Worm (Caenorhabditis elegans) whole organism, L2 larva: ENCODE measurements around the gene C15H11.1.

Experiments
- C34F6.9 ChIP-seq: fragments of 150-350 bp; optimal IDR thresholded peaks from 2 replicates; lab custom pipeline; 2014; ENCODE audit warnings: missing biosample characterization, missing genetic modification characterization
- F13H6.1 ChIP-seq: sonication (generic microtip); optimal IDR thresholded peaks from 2 replicates; lab custom pipeline; 2016; ENCODE audit warnings: missing genetic modification characterization, missing compliant biosample characterization
- R02D3.7 ChIP-seq: fragments of 150-350 bp; optimal IDR thresholded peaks from 2 replicates; lab custom pipeline; 2014; ENCODE audit warnings: missing biosample characterization, missing genetic modification characterization
- Y55F3AM.14 ChIP-seq: fragments of 200-800 bp; sonication (Bioruptor generic); optimal IDR thresholded peaks from 2 replicates; lab custom pipeline; 2018; ENCODE audit warnings: mild to moderate bottlenecking, missing genetic modification characterization, missing compliant biosample characterization
- ZK546.5 ChIP-seq: sonication (generic microtip); optimal IDR thresholded peaks from 2 replicates; lab custom pipeline; 2017; ENCODE audit warnings: missing biosample characterization, missing genetic modification characterization
- alr-1 ChIP-seq: fragments of 150-350 bp; optimal IDR thresholded peaks from 2 replicates; lab custom pipeline; 2014; ENCODE audit warnings: missing biosample characterization, missing genetic modification characterization
- aly-2 ChIP-seq: fragments of 150-350 bp; optimal IDR thresholded peaks from 2 replicates; lab custom pipeline; 2014; ENCODE audit warnings: missing biosample characterization, missing genetic modification characterization
- ama-1 ChIP-seq: fragments of 150-350 bp; optimal IDR thresholded peaks from 2 replicates; lab custom pipeline; 2018; ENCODE audit warnings: inconsistent platforms
- blmp-1 ChIP-seq: sonication (generic microtip); optimal IDR thresholded peaks from 2 replicates; lab custom pipeline; 2017; ENCODE audit warnings: missing genetic modification characterization, mild to moderate bottlenecking, missing compliant biosample characterization, antibody characterized with exemption, moderate library complexity; ENCODE audit not compliant: insufficient read depth
- ceh-16 ChIP-seq: fragments of 150-350 bp; optimal IDR thresholded peaks from 2 replicates; lab custom pipeline; 2014; ENCODE audit warnings: missing biosample characterization, missing genetic modification characterization
- ceh-82 ChIP-seq: fragments of 150-350 bp; optimal IDR thresholded peaks from 2 replicates; lab custom pipeline; 2014; ENCODE audit warnings: missing biosample characterization, missing genetic modification characterization
- crh-2 ChIP-seq: sonication (generic microtip); optimal IDR thresholded peaks from 2 replicates; lab custom pipeline; 2017; ENCODE audit warnings: missing biosample characterization, missing genetic modification characterization
- dmd-4 ChIP-seq: sonication (generic microtip); optimal IDR thresholded peaks from 2 replicates; lab custom pipeline; 2017; ENCODE audit warnings: missing biosample characterization, missing genetic modification characterization
- egl-27 ChIP-seq: sonication (generic microtip); optimal IDR thresholded peaks from 3 replicates; lab custom pipeline; 2017; ENCODE audit warnings: missing biosample characterization, missing genetic modification reagents, missing genetic modification characterization
- elt-1 ChIP-seq: fragments of 150-350 bp; optimal IDR thresholded peaks from 2 replicates; lab custom pipeline; 2014; ENCODE audit warnings: missing biosample characterization, missing genetic modification characterization
- elt-3 ChIP-seq: sonication (generic microtip); optimal IDR thresholded peaks from 2 replicates; lab custom pipeline; 2017; ENCODE audit warnings: missing biosample characterization, missing genetic modification characterization
- fos-1 ChIP-seq: fragments of 150-350 bp; optimal IDR thresholded peaks from 2 replicates; lab custom pipeline; 2014; ENCODE audit warnings: missing biosample characterization, missing genetic modification characterization
- gmeb-1 ChIP-seq: fragments of 150-350 bp; optimal IDR thresholded peaks from 2 replicates; lab custom pipeline; 2014; ENCODE audit warnings: missing biosample characterization, missing genetic modification characterization
- lin-11 ChIP-seq: fragments of 150-350 bp; sonication (generic microtip); optimal IDR thresholded peaks from 2 replicates; lab custom pipeline; 2014; ENCODE audit warnings: missing biosample characterization, missing genetic modification characterization, inconsistent platforms, mixed read lengths
- lin-13 ChIP-seq: fragments of 150-350 bp; optimal IDR thresholded peaks from 2 replicates; lab custom pipeline; 2014; ENCODE audit warnings: missing biosample characterization, missing genetic modification reagents, missing genetic modification characterization
- lin-39 ChIP-seq: fragments of 150-350 bp; optimal IDR thresholded peaks from 2 replicates; lab custom pipeline; 2014; ENCODE audit warnings: missing biosample characterization, missing genetic modification reagents, missing genetic modification characterization
- lsy-2 ChIP-seq, 2 experiments: fragments of 150-350 bp in 1 of 2; sonication (generic microtip) in 1 of 2; optimal IDR thresholded peaks; 2 replicates each; lab custom pipeline; 2014 to 2017; ENCODE audit warnings: missing biosample characterization in 2 of 2, missing genetic modification characterization in 2 of 2
- mab-5 ChIP-seq: fragments of 150-350 bp; optimal IDR thresholded peaks from 2 replicates; lab custom pipeline; 2014; ENCODE audit warnings: missing biosample characterization, missing genetic modification characterization
- mbf-1 ChIP-seq: sonication (generic microtip); optimal IDR thresholded peaks from 2 replicates; lab custom pipeline; 2017; ENCODE audit warnings: missing biosample characterization, missing genetic modification characterization
- mdl-1 ChIP-seq, 2 experiments: fragments of 150-350 bp in 1 of 2; sonication (generic microtip) in 1 of 2; optimal IDR thresholded peaks; 2 replicates each; lab custom pipeline; 2017; ENCODE audit warnings: missing biosample characterization in 2 of 2, missing genetic modification characterization in 2 of 2
- nhr-10 ChIP-seq: sonication (generic microtip); optimal IDR thresholded peaks from 2 replicates; lab custom pipeline; 2017; ENCODE audit warnings: missing biosample characterization, missing genetic modification characterization
- nhr-11 ChIP-seq: fragments of 150-350 bp; optimal IDR thresholded peaks from 2 replicates; lab custom pipeline; 2014; ENCODE audit warnings: missing biosample characterization, missing genetic modification characterization
- nhr-12 ChIP-seq: fragments of 150-350 bp; optimal IDR thresholded peaks from 2 replicates; lab custom pipeline; 2014; ENCODE audit warnings: missing biosample characterization, missing genetic modification characterization
- nhr-129 ChIP-seq: fragments of 150-350 bp; optimal IDR thresholded peaks from 2 replicates; lab custom pipeline; 2014; ENCODE audit warnings: missing biosample characterization, missing genetic modification characterization
- nhr-21 ChIP-seq: fragments of 150-350 bp; optimal IDR thresholded peaks from 2 replicates; lab custom pipeline; 2014; ENCODE audit warnings: missing biosample characterization, missing genetic modification characterization
- nhr-23 ChIP-seq: fragments of 150-350 bp; optimal IDR thresholded peaks from 2 replicates; lab custom pipeline; 2014; ENCODE audit warnings: missing biosample characterization, missing genetic modification reagents, missing genetic modification characterization
- nhr-237 ChIP-seq: fragments of 150-350 bp; optimal IDR thresholded peaks from 2 replicates; lab custom pipeline; 2014; ENCODE audit warnings: missing biosample characterization, missing genetic modification characterization
- nhr-25 ChIP-seq: fragments of 150-350 bp; sonication (generic microtip); optimal IDR thresholded peaks from 3 replicates; lab custom pipeline; 2014; ENCODE audit warnings: missing biosample characterization, missing genetic modification characterization
- nhr-6 ChIP-seq: fragments of 150-350 bp; optimal IDR thresholded peaks from 2 replicates; lab custom pipeline; 2014; ENCODE audit warnings: missing biosample characterization, missing genetic modification characterization
- nhr-77 ChIP-seq: fragments of 150-350 bp; optimal IDR thresholded peaks from 2 replicates; lab custom pipeline; 2014; ENCODE audit warnings: missing biosample characterization, missing genetic modification characterization
- peb-1 ChIP-seq: fragments of 150-350 bp; optimal IDR thresholded peaks from 2 replicates; lab custom pipeline; 2014; ENCODE audit warnings: missing biosample characterization, missing genetic modification characterization
- sem-4 ChIP-seq: fragments of 150-350 bp; optimal IDR thresholded peaks from 2 replicates; lab custom pipeline; 2014; ENCODE audit warnings: missing biosample characterization, missing genetic modification reagents, missing genetic modification characterization
- skn-1 ChIP-seq: sonication (generic microtip); optimal IDR thresholded peaks from 2 replicates; lab custom pipeline; 2017; ENCODE audit warnings: missing biosample characterization, missing genetic modification characterization
- sma-3 ChIP-seq: sonication (generic microtip); optimal IDR thresholded peaks from 2 replicates; lab custom pipeline; 2016; ENCODE audit warnings: missing genetic modification reagents, missing genetic modification characterization, missing compliant biosample characterization
- sma-9 ChIP-seq, 2 experiments: fragments of 150-350 bp in 1 of 2; sonication (generic microtip) in 1 of 2; optimal IDR thresholded peaks; 2 replicates each; lab custom pipeline; 2014 to 2016; ENCODE audit warnings: missing genetic modification characterization in 2 of 2, mild to moderate bottlenecking in 1 of 2, missing biosample characterization in 1 of 2, missing compliant biosample characterization in 1 of 2, missing genetic modification reagents in 1 of 2, moderate library complexity in 1 of 2
- snpc-4 ChIP-seq: fragments of 150-350 bp; optimal IDR thresholded peaks from 2 replicates; lab custom pipeline; 2014; ENCODE audit warnings: missing biosample characterization, missing genetic modification characterization
- unc-39 ChIP-seq: fragments of 150-350 bp; optimal IDR thresholded peaks from 2 replicates; lab custom pipeline; 2014; ENCODE audit warnings: missing biosample characterization, missing genetic modification characterization
- unc-55 ChIP-seq: fragments of 150-350 bp; sonication (generic microtip); optimal IDR thresholded peaks from 3 replicates; lab custom pipeline; 2014; ENCODE audit warnings: missing biosample characterization, missing genetic modification reagents, missing genetic modification characterization
- unc-62 ChIP-seq: fragments of 150-350 bp; optimal IDR thresholded peaks from 2 replicates; lab custom pipeline; 2014; ENCODE audit warnings: missing biosample characterization, missing genetic modification reagents, missing genetic modification characterization
- zag-1 ChIP-seq: fragments of 150-350 bp; optimal IDR thresholded peaks from 2 replicates; lab custom pipeline; 2014; ENCODE audit warnings: missing biosample characterization, missing genetic modification characterization
- ztf-1 ChIP-seq: fragments of 200-800 bp; sonication (Bioruptor generic); conservative IDR thresholded peaks from 2 replicates; pipeline ENCODE4 v1.3.6; 2022; ENCODE audit warnings: missing genetic modification characterization, missing compliant biosample characterization
- ztf-11 ChIP-seq: sonication (generic microtip); optimal IDR thresholded peaks from 2 replicates; lab custom pipeline; 2017; ENCODE audit warnings: missing biosample characterization, missing genetic modification characterization
- ztf-4 ChIP-seq: fragments of 150-350 bp; optimal IDR thresholded peaks from 2 replicates; lab custom pipeline; 2014; ENCODE audit warnings: missing biosample characterization, missing genetic modification characterization

The C15H11.1 gene

ce11 chrV:14393504-14393903, at the start of gene C15H11.1:
Gene C15H11.1 (plus strand): TSS chrV:14393804.
- TF ChIP-seq elt-3 (tag; lab: Kevin White, UChicago): no peak
- no peak for TF ChIP-seq nhr-6
- no peak for TF ChIP-seq nhr-25 (tag; lab: Kevin White, UChicago)
- TF ChIP-seq, all 48 proteins: peak for 0

ce11 chrV:14347234-14347826, 46.3 kb upstream of the C15H11.1 start, which contains the start of gene cept-2:
Gene cept-2 (plus strand): TSS chrV:14347766.
- TF ChIP-seq nhr-12 (tag; lab: Kevin White, UChicago): no peak
- no peak for TF ChIP-seq nhr-23 (tag; lab: Kevin White, UChicago)
- no peak for TF ChIP-seq mbf-1
- peak; percentile 75 for TF ChIP-seq ceh-82
- TF ChIP-seq lin-39 (tag; lab: Kevin White, UChicago): no peak
- TF ChIP-seq gmeb-1 (tag; lab: Kevin White, UChicago): peak; percentile 88
- TF ChIP-seq nhr-237 (tag; lab: Kevin White, UChicago): no peak
- TF ChIP-seq mdl-1 (tag; optimal IDR thresholded peaks at IDR 0.05; lab: Kevin White, UChicago): peak in 1 of 2 experiments; percentile 46
- TF ChIP-seq lin-11 (tag; lab: Kevin White, UChicago): peak; percentile 96
- peak; percentile 93 for TF ChIP-seq F13H6.1 (tag; lab: Kevin White, UChicago)
- TF ChIP-seq nhr-11: no peak
- TF ChIP-seq ztf-1: no peak
- no peak for TF ChIP-seq elt-1 (tag; lab: Kevin White, UChicago)
- TF ChIP-seq crh-2: peak; percentile 94
- peak; percentile 91 for TF ChIP-seq nhr-21 (tag; lab: Kevin White, UChicago)
- peak; percentile 94 for TF ChIP-seq sma-9 (GFP tag; optimal IDR thresholded peaks at IDR 0.05; lab: Kevin White, UChicago)
- no peak for TF ChIP-seq sma-9 (tag; optimal IDR thresholded peaks at IDR 0.05; lab: Kevin White, UChicago)
- peak; percentile 64 for TF ChIP-seq ceh-16 (tag; lab: Kevin White, UChicago)
- no peak for TF ChIP-seq nhr-6
- TF ChIP-seq C34F6.9 (tag; lab: Kevin White, UChicago): peak; percentile 97
- TF ChIP-seq nhr-77: peak; percentile 66
- peak; percentile 86 for TF ChIP-seq skn-1 (tag; lab: Kevin White, UChicago)
- peak; percentile 72 for TF ChIP-seq egl-27
- peak; percentile 76 for TF ChIP-seq fos-1 (tag; lab: Kevin White, UChicago)
- TF ChIP-seq unc-55 (GFP tag; lab: Kevin White, UChicago): peak; percentile 100
- peak; percentile 88 for TF ChIP-seq mab-5
- peak; percentile 95 for TF ChIP-seq nhr-129 (tag; lab: Kevin White, UChicago)
- peak; percentile 12 for TF ChIP-seq Y55F3AM.14 (GFP tag; lab: Kevin White, UChicago)
- TF ChIP-seq R02D3.7 (tag; lab: Kevin White, UChicago): peak; percentile 30
- no peak for TF ChIP-seq alr-1
- no peak for TF ChIP-seq nhr-25 (tag; lab: Kevin White, UChicago)
- TF ChIP-seq blmp-1 (tag; lab: Kevin White, UChicago): peak; percentile 87
- TF ChIP-seq elt-3 (tag; lab: Kevin White, UChicago): no peak
- peak; percentile 29 for TF ChIP-seq ZK546.5 (tag; lab: Kevin White, UChicago)
- no peak for TF ChIP-seq unc-62 (GFP tag; lab: Kevin White, UChicago)
- TF ChIP-seq peb-1: no peak
- TF ChIP-seq lsy-2 (tag; optimal IDR thresholded peaks at IDR 0.05; lab: Kevin White, UChicago): peak; percentile 80 to 96
- peak; percentile 43 for TF ChIP-seq dmd-4 (tag; lab: Kevin White, UChicago)
- no peak for TF ChIP-seq nhr-10 (tag; lab: Kevin White, UChicago)
- no peak for TF ChIP-seq aly-2 (tag; lab: Kevin White, UChicago)
- TF ChIP-seq ztf-11: no peak
- peak; percentile 85 for TF ChIP-seq ztf-4 (tag; lab: Kevin White, UChicago)
- TF ChIP-seq unc-39 (tag; lab: Kevin White, UChicago): no peak
- peak; percentile 56 for TF ChIP-seq zag-1 (tag; lab: Kevin White, UChicago)
- peak; percentile 95 for TF ChIP-seq sma-3
- TF ChIP-seq ama-1 (lab: Kevin White, UChicago): peak; percentile 53
- peak; percentile 94 for TF ChIP-seq lin-13 (GFP tag; lab: Kevin White, UChicago)
- peak; percentile 87 for TF ChIP-seq snpc-4 (tag; lab: Kevin White, UChicago)
- peak; percentile 95 for TF ChIP-seq sem-4 (tag; lab: Kevin White, UChicago)
- TF ChIP-seq, all 48 proteins: peak for 30
